Worm (Caenorhabditis elegans): ENCODE results near the gene fbxb-77.
A peak's percentile ranks its signal among the peaks of the same experiment; 100 is the strongest.
"Not testable (repeated sequence)": the region's sequence is repeated elsewhere in the genome, so short reads cannot be mapped to it uniquely, and the experiment has no call there.

fbxb-77 gene

ce11 chrIV:4742480-4742879 lies 13.5 kb downstream of the fbxb-77 start:
- no peak for TF ChIP-seq ama-1 (optimal IDR thresholded peaks at IDR 0.05)
- no peak for TF ChIP-seq nhr-77 (tag; optimal IDR thresholded peaks at IDR 0.05)
- no peak for TF ChIP-seq F49E8.2 (tag; optimal IDR thresholded peaks at IDR 0.05; ENCODE audit: borderline replicate concordance)
- TF ChIP-seq unc-130 (GFP tag; optimal IDR thresholded peaks at IDR 0.05) = no peak
- TF ChIP-seq F37D6.2 (tag; optimal IDR thresholded peaks at IDR 0.05) = no peak
- no peak for TF ChIP-seq zfp-3 (GFP tag; conservative IDR thresholded peaks at IDR 0.05)
- no peak for TF ChIP-seq spr-1 (tag; optimal IDR thresholded peaks at IDR 0.05)
- no peak for TF ChIP-seq arid-1 (GFP tag; conservative IDR thresholded peaks at IDR 0.05)
- TF ChIP-seq ztf-11 (tag; optimal IDR thresholded peaks at IDR 0.05) = no peak

DNA sequence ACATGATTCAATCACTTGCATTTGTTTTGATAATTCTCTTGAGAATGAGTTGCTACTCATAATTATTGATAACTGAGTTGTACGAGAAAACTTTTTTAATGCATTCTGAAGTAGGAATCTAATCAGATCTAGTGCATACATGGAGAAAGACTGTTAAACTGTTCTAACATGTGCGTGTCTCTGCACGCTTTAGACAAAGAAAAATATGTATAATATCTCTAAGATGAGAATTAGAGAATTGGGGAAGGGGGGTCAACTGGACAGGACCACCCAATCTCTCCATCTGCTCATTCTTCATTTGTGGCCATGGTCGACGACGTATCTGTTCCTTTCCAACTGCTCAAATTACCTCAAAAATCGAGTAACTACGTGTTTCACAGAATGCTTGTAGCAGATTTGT lies 18.7 kb downstream of the fbxb-77 start, which contains the start of gene fbxb-78:
Gene fbxb-78 (plus strand): TSS at position 301 of the 400 bp plus-strand sequence.
- no peak for TF ChIP-seq unc-62 (GFP tag; optimal IDR thresholded peaks at IDR 0.05 in 1 of 2)
- TF ChIP-seq unc-62 (tag; optimal IDR thresholded peaks at IDR 0.05) = no peak
- no peak for TF ChIP-seq dve-1 (tag; optimal IDR thresholded peaks at IDR 0.05; ENCODE audit: insufficient read depth)
- no peak for TF ChIP-seq attf-4 (tag; optimal IDR thresholded peaks at IDR 0.05)
- TF ChIP-seq lin-29 (GFP tag; IDR thresholded peaks at IDR 0.05) = no peak
- no peak for TF ChIP-seq cey-2 (tag; optimal IDR thresholded peaks at IDR 0.05; ENCODE audit: borderline replicate concordance, insufficient read depth)

ce11 chrIV:4727935-4728334 lies 28.0 kb downstream of the fbxb-77 start:
- TF ChIP-seq dmd-8 (GFP tag; IDR thresholded peaks at IDR 0.05) (peak; percentile 82; the same call in 1 of the 2 replicates), snpc-1.2 (GFP tag; IDR thresholded peaks at IDR 0.05) (peak; percentile 93), lsy-2 (tag; optimal IDR thresholded peaks at IDR 0.05) (peak; percentile 97 to 98), lin-1 (GFP tag; IDR thresholded peaks at IDR 0.05) (peak; percentile 98), F26F4.8 (GFP tag; conservative IDR thresholded peaks at IDR 0.05) (0 out of 2 replicates have a peak, but pooled peaks have one; percentile 33), nhr-42 (GFP tag; IDR thresholded peaks at IDR 0.05) (peak; percentile 100), dpl-1 (GFP tag; optimal IDR thresholded peaks at IDR 0.05) (peak; percentile 68), zip-11 (GFP tag; IDR thresholded peaks at IDR 0.05) (peak; percentile 72; the same call in 1 of the 2 replicates), ceh-20 (GFP tag; IDR thresholded peaks at IDR 0.05) (peak; percentile 100), arid-1 (GFP tag; conservative IDR thresholded peaks at IDR 0.05) (peak; percentile 96), lin-15B (tag; optimal IDR thresholded peaks at IDR 0.05) (peak; percentile 62), Y5F2A.4 (GFP tag; optimal IDR thresholded peaks at IDR 0.05) (peak; percentile 31), zfp-2 (tag; optimal IDR thresholded peaks at IDR 0.05) (peak; percentile 90), zfp-3 (GFP tag; conservative IDR thresholded peaks at IDR 0.05) (peak; percentile 100), mdt-29 (GFP tag; IDR thresholded peaks at IDR 0.05) (peak; percentile 98), nhr-41 (GFP tag; IDR thresholded peaks at IDR 0.05) (peak; percentile 95), unc-62 (GFP tag; optimal IDR thresholded peaks at IDR 0.05 in 1 of 2) (peak in 1 of 2 experiments; percentile 84), pha-4 (GFP tag; IDR thresholded peaks at IDR 0.05) (peak; percentile 99), vab-7 (GFP tag; IDR thresholded peaks at IDR 0.05) (peak; percentile 100), tra-1 (GFP tag; IDR thresholded peaks at IDR 0.05) (peak; percentile 100), nhr-11 (tag; optimal IDR thresholded peaks at IDR 0.05) (peak; percentile 72), nhr-237 (tag; optimal IDR thresholded peaks at IDR 0.05) (peak; percentile 55), hlh-11 (tag; optimal IDR thresholded peaks at IDR 0.05) (peak; percentile 92), ctbp-1 (GFP tag; IDR thresholded peaks at IDR 0.05) (peak; percentile 99), hif-1 (tag; optimal IDR thresholded peaks at IDR 0.05) (peak in 1 of 2 experiments; percentile 84), T26A8.4 (GFP tag; IDR thresholded peaks at IDR 0.05) (peak; percentile 99), F37D6.2 (tag; optimal IDR thresholded peaks at IDR 0.05) (peak; percentile 94), ceh-44 (GFP tag; IDR thresholded peaks at IDR 0.05) (peak; percentile 99), spr-1 (tag; optimal IDR thresholded peaks at IDR 0.05) (peak; percentile 88), daf-8 (GFP tag; IDR thresholded peaks at IDR 0.05) (peak; percentile 99), mxl-2 (GFP tag; conservative IDR thresholded peaks at IDR 0.05) (peak; percentile 95), nhr-48 (tag; optimal IDR thresholded peaks at IDR 0.05) (peak; percentile 84), ZK337.2 (GFP tag; IDR thresholded peaks at IDR 0.05) (peak; percentile 100), lin-29 (GFP tag; IDR thresholded peaks at IDR 0.05) (peak; percentile 100), mxl-3 (GFP tag; optimal IDR thresholded peaks at IDR 0.05) (peak; percentile 75), D1046.2 (GFP tag; IDR thresholded peaks at IDR 0.05) (peak; percentile 99)
- TF ChIP-seq unc-62, pha-4 (tag; optimal IDR thresholded peaks at IDR 0.05): not testable (repeated sequence)
